Worm (Caenorhabditis elegans): ENCODE data around the gene cyp-29A4.

- TF ChIP-seq B0310.2 (tag; optimal IDR thresholded peaks at IDR 0.05) = no peak
- no peak for TF ChIP-seq F13C5.2 (tag; optimal IDR thresholded peaks at IDR 0.05)
- TF ChIP-seq flt-1 (GFP tag; IDR thresholded peaks at IDR 0.05) = no peak
- no peak for TF ChIP-seq aly-1 (tag; optimal IDR thresholded peaks at IDR 0.05)
- TF ChIP-seq hmg-4 (GFP tag; optimal IDR thresholded peaks at IDR 0.05) = no peak
- no peak for TF ChIP-seq ama-1 (optimal IDR thresholded peaks at IDR 0.05)
- no peak for TF ChIP-seq ceh-36 (tag; optimal IDR thresholded peaks at IDR 0.05)
Observed at ce11 chrV:9679166-9679565, 24.6 kb downstream of the cyp-29A4 start, which contains the start of gene ZK287.9.

All from whole organism, early embryonic.